Worm (Caenorhabditis elegans): Measurements from ENCODE around the gene kat-1.

Gene kat-1

DNA sequence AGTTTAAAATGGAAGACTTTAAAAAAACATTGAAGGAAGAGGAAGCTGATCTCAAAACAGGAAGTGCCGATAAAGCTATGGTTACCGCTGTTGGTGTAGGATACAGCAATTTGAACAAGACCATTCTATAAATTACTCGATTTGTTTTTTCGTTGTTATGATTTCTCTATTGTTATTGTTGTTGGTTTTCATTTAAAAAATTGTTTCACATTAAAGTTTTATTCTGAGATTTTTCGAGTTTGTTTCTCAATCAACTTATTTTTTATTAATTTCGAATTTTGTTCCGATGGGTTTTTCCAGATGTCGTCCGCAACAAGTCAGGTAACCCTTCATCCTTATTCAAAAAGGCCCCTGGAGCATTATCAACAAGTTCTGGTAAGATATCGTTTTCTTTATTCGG lies 21.8 kb upstream of the kat-1 start, which contains the start of gene ZK1127.12:
Gene ZK1127.12, plus strand, starts transcription at position 301 of the 400 bp plus-strand sequence.
- no peak for TF ChIP-seq nhr-76 (tag; optimal IDR thresholded peaks at IDR 0.05)
- no peak for TF ChIP-seq dsc-1 (tag; optimal IDR thresholded peaks at IDR 0.05)
- no peak for TF ChIP-seq lsy-2 (tag; optimal IDR thresholded peaks at IDR 0.05)
- TF ChIP-seq egl-27 (tag; optimal IDR thresholded peaks at IDR 0.05) = no peak
- no peak for TF ChIP-seq ceh-8 (GFP tag; optimal IDR thresholded peaks at IDR 0.05)
- no peak for TF ChIP-seq ces-1 (GFP tag; optimal IDR thresholded peaks at IDR 0.05)
- no peak for TF ChIP-seq fos-1 (tag; optimal IDR thresholded peaks at IDR 0.05)
- no peak for TF ChIP-seq unc-86 (tag; optimal IDR thresholded peaks at IDR 0.05)
- no peak for TF ChIP-seq nhr-77 (tag; optimal IDR thresholded peaks at IDR 0.05)
- TF ChIP-seq blmp-1 (tag; optimal IDR thresholded peaks at IDR 0.05) = no peak
- no peak for TF ChIP-seq lir-3 (tag; optimal IDR thresholded peaks at IDR 0.05; ENCODE audit: poor library complexity)
- no peak for TF ChIP-seq nhr-90 (tag; optimal IDR thresholded peaks at IDR 0.05; ENCODE audit: poor library complexity)
- TF ChIP-seq mef-2 (tag; optimal IDR thresholded peaks at IDR 0.05) = no peak
- no peak for TF ChIP-seq snpc-4 (tag; optimal IDR thresholded peaks at IDR 0.05)

DNA sequence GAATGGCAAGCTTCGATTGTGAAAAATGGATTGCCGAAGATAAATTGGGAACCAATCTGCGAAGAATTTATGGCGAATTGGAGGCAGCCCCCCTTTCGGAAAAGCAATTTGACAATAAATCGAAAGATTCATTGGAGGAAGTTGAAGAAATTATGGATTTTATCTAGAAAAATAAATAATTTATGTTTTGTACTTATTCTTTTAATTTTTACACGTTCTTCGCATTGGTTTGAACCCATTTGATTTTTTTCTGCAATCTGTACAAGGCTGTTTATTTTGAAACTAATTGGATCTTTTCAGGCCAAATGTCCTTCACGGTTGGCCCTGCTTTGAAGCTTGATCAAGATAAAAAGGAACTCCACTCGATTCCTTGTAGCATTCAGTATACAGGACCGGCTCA lies 20.6 kb upstream of the kat-1 start, which contains the start of gene ZK1127.13:
Gene ZK1127.13, plus strand, starts transcription at position 301 of the 400 bp plus-strand sequence.
- TF ChIP-seq efl-1 (optimal IDR thresholded peaks at IDR 0.05) (no peak), efl-1 (GFP tag; optimal IDR thresholded peaks at IDR 0.05 in 1 of 2) (peak in 1 of 2 experiments; percentile 67), sup-37 (GFP tag; optimal IDR thresholded peaks at IDR 0.05) (no peak), nhr-71 (tag; optimal IDR thresholded peaks at IDR 0.05) (no peak)

- TF ChIP-seq sup-37 (GFP tag; optimal IDR thresholded peaks at IDR 0.05) (no peak), swsn-7 (tag; optimal IDR thresholded peaks at IDR 0.05) (no peak), egl-13 (tag; optimal IDR thresholded peaks at IDR 0.05) (no peak), mdl-1 (tag; optimal IDR thresholded peaks at IDR 0.05) (no peak), fos-1 (tag; optimal IDR thresholded peaks at IDR 0.05) (no peak), ceh-90 (tag; optimal IDR thresholded peaks at IDR 0.05) (no peak), lir-3 (tag; optimal IDR thresholded peaks at IDR 0.05; ENCODE audit: poor library complexity) (no peak), vab-15 (tag; optimal IDR thresholded peaks at IDR 0.05) (no peak), nhr-19 (GFP tag; conservative IDR thresholded peaks at IDR 0.05) (no peak), lin-15B (tag; optimal IDR thresholded peaks at IDR 0.05) (no peak), rnt-1 (tag; optimal IDR thresholded peaks at IDR 0.05) (no peak), F16B12.6 (tag; optimal IDR thresholded peaks at IDR 0.05) (no peak), xbp-1 (tag; optimal IDR thresholded peaks at IDR 0.05) (no peak), C04F5.9 (tag; optimal IDR thresholded peaks at IDR 0.05) (no peak), ces-1 (GFP tag; optimal IDR thresholded peaks at IDR 0.05) (no peak)
These were observed 20.0 kb upstream of the kat-1 start, which contains the start of gene ZK1127.4 for ce11 chrII:7053649-7054048. Gene ZK1127.4 (plus strand): TSS chrII:7053949.

DNA sequence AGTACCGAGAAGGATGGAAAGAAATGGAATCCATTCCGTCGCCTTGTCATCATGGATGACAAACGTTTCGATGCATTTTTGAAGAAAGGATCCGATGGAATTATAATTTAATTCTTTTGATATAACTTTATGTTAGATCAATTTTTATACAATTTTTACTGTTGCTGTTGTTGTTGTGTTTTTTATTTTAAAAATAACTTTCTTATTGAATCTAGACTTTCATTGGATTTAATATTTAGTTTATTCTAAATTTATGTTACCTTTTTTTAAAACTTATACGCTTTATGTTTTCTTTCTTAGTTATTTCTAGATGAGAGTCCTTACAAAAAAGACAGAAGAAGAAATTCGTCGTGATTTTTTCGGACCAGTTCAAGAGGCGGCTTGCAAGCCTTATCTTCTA lies 18.6 kb upstream of the kat-1 start, which contains the start of gene ZK1127.3:
Gene ZK1127.3, plus strand, starts transcription at position 301 of the 400 bp plus-strand sequence.
- TF ChIP-seq tbx-2 (tag; optimal IDR thresholded peaks at IDR 0.05) (no peak), efl-1 (optimal IDR thresholded peaks at IDR 0.05) (no peak), efl-1 (GFP tag; optimal IDR thresholded peaks at IDR 0.05 in 1 of 2) (no peak)

DNA sequence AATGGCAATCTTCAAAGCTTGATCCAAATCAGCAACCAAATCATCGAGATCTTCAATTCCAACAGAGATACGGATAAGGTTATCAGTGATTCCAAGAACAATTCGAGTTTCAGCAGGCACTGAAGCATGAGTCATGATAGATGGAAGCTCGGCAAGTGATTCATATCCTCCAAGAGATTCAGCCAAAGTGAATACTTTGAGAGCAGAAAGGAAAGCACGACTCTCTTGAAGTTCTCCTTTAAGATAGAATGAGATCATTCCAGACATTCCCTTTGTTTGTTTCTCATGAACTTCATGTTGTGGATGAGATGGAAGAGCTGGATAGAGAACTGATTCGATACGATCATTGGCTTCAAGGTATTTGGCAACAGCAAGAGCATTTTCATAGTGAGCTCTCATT lies 17.3 kb upstream of the kat-1 start:
- TF ChIP-seq pqm-1 (tag; optimal IDR thresholded peaks at IDR 0.05) = no peak
- TF ChIP-seq C16A3.4 (tag; optimal IDR thresholded peaks at IDR 0.05) = no peak
- no peak for TF ChIP-seq ama-1 (optimal IDR thresholded peaks at IDR 0.05)
- no peak for TF ChIP-seq nhr-77 (tag; optimal IDR thresholded peaks at IDR 0.05)
- no peak for TF ChIP-seq nhr-12 (tag; optimal IDR thresholded peaks at IDR 0.05)
- no peak for TF ChIP-seq elt-3 (tag; optimal IDR thresholded peaks at IDR 0.05)
- TF ChIP-seq mdl-1 (tag; optimal IDR thresholded peaks at IDR 0.05) = no peak
- TF ChIP-seq jun-1 (tag; optimal IDR thresholded peaks at IDR 0.05) = no peak
- no peak for TF ChIP-seq snpc-4 (tag; optimal IDR thresholded peaks at IDR 0.05)
- no peak for TF ChIP-seq nhr-28 (tag; optimal IDR thresholded peaks at IDR 0.05)
- no peak for TF ChIP-seq fos-1 (tag; optimal IDR thresholded peaks at IDR 0.05)
- no peak for TF ChIP-seq zag-1 (tag; optimal IDR thresholded peaks at IDR 0.05)
- no peak for TF ChIP-seq ceh-88 (GFP tag; IDR thresholded peaks at IDR 0.05)
- TF ChIP-seq nhr-84 (tag; optimal IDR thresholded peaks at IDR 0.05) = no peak
- TF ChIP-seq ceh-63 (GFP tag; optimal IDR thresholded peaks at IDR 0.05) = no peak
- no peak for TF ChIP-seq unc-130 (tag; optimal IDR thresholded peaks at IDR 0.05)
- TF ChIP-seq egl-27 (tag; optimal IDR thresholded peaks at IDR 0.05) = no peak

Data from whole organism, L1 larva.